Worm (Caenorhabditis elegans) whole organism, L4 larva: ENCODE measurements around the gene ser-6.

Source experiments
- F37D6.2 ChIP-seq: sonication (generic microtip); optimal IDR thresholded peaks from 2 replicates; lab custom pipeline; 2016; ENCODE audit warnings: mild to moderate bottlenecking, missing genetic modification characterization, missing compliant biosample characterization
- daf-19 ChIP-seq: fragments of 200-800 bp; sonication (Bioruptor generic); conservative IDR thresholded peaks from 2 replicates; pipeline ENCODE4 v1.3.6; 2022; ENCODE audit warnings: missing genetic modification characterization, missing compliant biosample characterization
- dpl-1 ChIP-seq: fragments of 150-350 bp; optimal IDR thresholded peaks from 2 replicates; lab custom pipeline; 2014; ENCODE audit warnings: missing biosample characterization, missing genetic modification reagents, missing genetic modification characterization
- fkh-10 ChIP-seq: fragments of 150-350 bp; optimal IDR thresholded peaks from 2 replicates; lab custom pipeline; 2014; ENCODE audit warnings: missing biosample characterization, missing genetic modification reagents, missing genetic modification characterization
- mxl-3 ChIP-seq: fragments of 200-800 bp; sonication (Bioruptor generic); optimal IDR thresholded peaks from 2 replicates; lab custom pipeline; 2018; ENCODE audit warnings: mild to moderate bottlenecking, missing genetic modification characterization, missing compliant biosample characterization
- unc-130 ChIP-seq: sonication (generic microtip); optimal IDR thresholded peaks from 2 replicates; lab custom pipeline; 2016; ENCODE audit warnings: missing genetic modification reagents, missing genetic modification characterization, missing compliant biosample characterization
- zag-1 ChIP-seq: fragments of 150-350 bp; optimal IDR thresholded peaks from 2 replicates; lab custom pipeline; 2014; ENCODE audit warnings: missing biosample characterization, missing genetic modification characterization

DNA sequence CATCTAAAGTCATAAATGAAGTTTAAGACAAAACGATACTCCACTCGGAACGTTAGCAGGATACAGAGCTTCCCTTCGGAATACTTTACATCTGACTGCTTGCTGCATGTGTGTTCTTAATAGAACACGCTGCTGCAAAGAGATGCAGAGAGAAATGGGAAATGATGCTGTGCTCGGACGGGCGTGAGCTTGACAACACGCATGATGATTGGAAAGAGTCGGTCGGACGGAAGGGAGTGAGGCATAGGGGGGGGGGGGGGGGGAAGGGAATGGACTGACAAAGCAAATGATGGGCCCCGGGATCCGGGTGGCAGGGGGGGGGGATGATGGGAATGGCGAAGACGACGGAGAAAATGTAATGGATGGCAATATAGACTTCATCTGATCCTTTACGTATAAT, 37.4 kb downstream of the ser-6 start:
- no peak for TF ChIP-seq zag-1
- no peak for TF ChIP-seq mxl-3
- TF ChIP-seq fkh-10, result no peak
- TF ChIP-seq F37D6.2 (tag; lab: Kevin White, UChicago), result no peak
- TF ChIP-seq daf-19 (GFP tag; lab: Robert Waterston, UW), result no peak
- no peak for TF ChIP-seq dpl-1
- no peak for TF ChIP-seq unc-130 (GFP tag; lab: Kevin White, UChicago)
